Worm (Caenorhabditis elegans) whole organism, early embryonic: ENCODE results near the gene npl-10.

Experiments used
- B0310.2 ChIP-seq: sonication (generic microtip); optimal IDR thresholded peaks from 2 replicates; lab custom pipeline; 2016; ENCODE audit warnings: mild to moderate bottlenecking, missing genetic modification characterization, missing compliant biosample characterization
- F13C5.2 ChIP-seq: sonication (generic microtip); optimal IDR thresholded peaks from 2 replicates; lab custom pipeline; 2017; ENCODE audit warnings: mild to moderate bottlenecking, missing genetic modification characterization, inconsistent platforms, missing compliant biosample characterization
- aly-1 ChIP-seq: sonication (generic microtip); optimal IDR thresholded peaks from 2 replicates; lab custom pipeline; 2016; ENCODE audit warnings: missing genetic modification characterization, missing compliant biosample characterization
- ama-1 ChIP-seq: fragments of 150-350 bp; optimal IDR thresholded peaks from 2 replicates; lab custom pipeline; 2014
- ceh-13 ChIP-seq: fragments of 200-800 bp; sonication (Bioruptor generic); optimal IDR thresholded peaks from 2 replicates; lab custom pipeline; 2018; ENCODE audit warnings: mild to moderate bottlenecking, missing genetic modification characterization, missing compliant biosample characterization
- ceh-36 ChIP-seq: sonication (generic microtip); optimal IDR thresholded peaks from 2 replicates; lab custom pipeline; 2016; ENCODE audit warnings: missing genetic modification characterization, inconsistent platforms, missing compliant biosample characterization
- ets-7 ChIP-seq: sonication (generic microtip); optimal IDR thresholded peaks from 2 replicates; lab custom pipeline; 2016; ENCODE audit warnings: missing genotype, missing genetic modification characterization, missing compliant biosample characterization
- flt-1 ChIP-seq: fragments of 200-800 bp; sonication (Bioruptor generic); IDR thresholded peaks from 2 replicates; pipeline ENCODE4 v1.3.6; 2022; ENCODE audit warnings: missing genetic modification characterization, missing compliant biosample characterization
- hmbx-1 ChIP-seq: sonication (generic microtip); optimal IDR thresholded peaks from 2 replicates; lab custom pipeline; 2016; ENCODE audit warnings: mild to moderate bottlenecking, missing genetic modification characterization, missing compliant biosample characterization
- hmg-4 ChIP-seq: fragments of 200-800 bp; sonication (Bioruptor generic); optimal IDR thresholded peaks from 2 replicates; lab custom pipeline; 2018; ENCODE audit warnings: mild to moderate bottlenecking, missing genetic modification characterization, missing compliant biosample characterization
- hnd-1 ChIP-seq: sonication (generic microtip); optimal IDR thresholded peaks from 2 replicates; lab custom pipeline; 2016; ENCODE audit warnings: missing genetic modification characterization, missing compliant biosample characterization
- pes-1 ChIP-seq: fragments of 200-800 bp; sonication (Bioruptor generic); IDR thresholded peaks from 2 replicates; pipeline ENCODE4 v1.3.6; 2022; ENCODE audit warnings: missing genetic modification reagents, missing genetic modification characterization, missing compliant biosample characterization
- scrt-1 ChIP-seq: fragments of 200-800 bp; sonication (Bioruptor generic); IDR thresholded peaks from 2 replicates; pipeline ENCODE4 v1.3.6; 2022; ENCODE audit warnings: missing genetic modification characterization, missing compliant biosample characterization
- sea-1 ChIP-seq: fragments of 200-800 bp; sonication (Bioruptor generic); conservative IDR thresholded peaks from 2 replicates; pipeline ENCODE4 v1.3.6; 2022; ENCODE audit warnings: missing genetic modification characterization, missing compliant biosample characterization
- tbx-11 ChIP-seq: fragments of 200-800 bp; sonication (Bioruptor generic); IDR thresholded peaks from 2 replicates; pipeline ENCODE4 v1.3.6; 2022; ENCODE audit warnings: missing genetic modification characterization, missing compliant biosample characterization
- tbx-37 ChIP-seq: fragments of 200-800 bp; sonication (Bioruptor generic); conservative IDR thresholded peaks from 2 replicates; pipeline ENCODE4 v1.3.6; 2022; ENCODE audit warnings: missing genetic modification reagents, missing genetic modification characterization, missing compliant biosample characterization
- tra-4 ChIP-seq: sonication (generic microtip); optimal IDR thresholded peaks from 2 replicates; lab custom pipeline; 2017; ENCODE audit warnings: missing genetic modification characterization, missing compliant biosample characterization

Gene npl-10

DNA sequence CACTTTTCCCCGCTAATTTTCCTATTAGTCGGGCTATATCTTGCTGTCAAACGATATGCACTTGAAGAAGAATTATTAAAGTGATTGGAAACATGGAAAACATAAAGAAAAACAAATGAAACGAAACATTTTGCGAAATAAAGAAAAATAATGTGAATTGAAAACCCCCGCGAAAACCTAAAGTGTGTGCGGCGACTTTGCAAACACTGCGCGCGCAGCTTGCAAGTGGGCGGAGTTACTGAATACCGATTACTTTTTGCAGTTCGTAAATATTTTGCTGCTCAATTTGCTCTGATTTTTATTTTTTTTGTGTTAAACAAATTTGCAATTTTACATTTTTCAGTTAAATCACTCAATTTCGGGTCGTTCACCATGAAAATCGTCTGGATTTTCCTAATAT lies 19.1 kb downstream of the npl-10 start, which contains the start of gene ccdc-47:
TSS of gene ccdc-47 (plus strand) at position 344 of the 400 bp plus-strand sequence.
- TF ChIP-seq hnd-1 (tag; lab: Kevin White, UChicago) = peak; percentile 74
- TF ChIP-seq aly-1 (tag; lab: Kevin White, UChicago) = peak; percentile 75
- peak; percentile 67 for TF ChIP-seq ceh-13
- peak; percentile 5 for TF ChIP-seq tra-4
- peak; percentile 68; the same call in 1 of the 2 replicates for TF ChIP-seq tbx-37
- peak; percentile 15 for TF ChIP-seq B0310.2
- TF ChIP-seq pes-1 (GFP tag; lab: Robert Waterston, UW) = peak; percentile 87
- peak; percentile 86 for TF ChIP-seq scrt-1
- TF ChIP-seq hmbx-1 (tag; lab: Kevin White, UChicago) = no peak
- peak; percentile 81 for TF ChIP-seq tbx-11 (GFP tag; lab: Robert Waterston, UW)
- peak; percentile 82 for TF ChIP-seq hmg-4 (GFP tag; lab: Kevin White, UChicago)
- peak; percentile 75 for TF ChIP-seq flt-1 (GFP tag; lab: Robert Waterston, UW)
- peak; percentile 93 for TF ChIP-seq F13C5.2 (tag; lab: Kevin White, UChicago)
- no peak for TF ChIP-seq ama-1
- TF ChIP-seq sea-1 (GFP tag; lab: Robert Waterston, UW) = peak; percentile 88
- peak; percentile 84 for TF ChIP-seq ceh-36 (tag; lab: Kevin White, UChicago)
- TF ChIP-seq ets-7 = peak; percentile 57

DNA sequence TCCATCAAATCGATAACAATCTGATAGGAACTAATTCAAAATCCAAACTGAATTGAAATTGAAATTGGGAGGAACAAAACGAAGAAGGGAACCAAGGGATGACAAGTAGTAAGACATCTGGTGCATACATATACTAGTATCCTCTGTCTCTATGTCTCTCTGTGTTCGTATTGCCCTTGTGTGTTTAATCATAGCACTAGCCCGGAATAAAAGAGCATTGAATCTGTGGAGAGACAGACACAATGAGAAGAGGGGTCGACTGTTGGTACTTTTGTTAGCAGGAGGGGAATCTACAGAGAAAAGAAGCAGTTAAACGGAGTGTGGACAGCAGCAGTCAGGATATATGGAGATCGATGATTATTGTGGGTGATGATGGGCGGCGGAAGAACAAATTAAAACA lies 20.0 kb downstream of the npl-10 start:
- no peak for TF ChIP-seq tbx-11 (GFP tag; lab: Robert Waterston, UW)
- TF ChIP-seq F13C5.2 (tag; lab: Kevin White, UChicago) = no peak
- peak; percentile 32 for TF ChIP-seq hmg-4 (GFP tag; lab: Kevin White, UChicago)
- no peak for TF ChIP-seq flt-1 (GFP tag; lab: Robert Waterston, UW)
- no peak for TF ChIP-seq aly-1 (tag; lab: Kevin White, UChicago)
- no peak for TF ChIP-seq tra-4
- TF ChIP-seq ets-7 = no peak

DNA sequence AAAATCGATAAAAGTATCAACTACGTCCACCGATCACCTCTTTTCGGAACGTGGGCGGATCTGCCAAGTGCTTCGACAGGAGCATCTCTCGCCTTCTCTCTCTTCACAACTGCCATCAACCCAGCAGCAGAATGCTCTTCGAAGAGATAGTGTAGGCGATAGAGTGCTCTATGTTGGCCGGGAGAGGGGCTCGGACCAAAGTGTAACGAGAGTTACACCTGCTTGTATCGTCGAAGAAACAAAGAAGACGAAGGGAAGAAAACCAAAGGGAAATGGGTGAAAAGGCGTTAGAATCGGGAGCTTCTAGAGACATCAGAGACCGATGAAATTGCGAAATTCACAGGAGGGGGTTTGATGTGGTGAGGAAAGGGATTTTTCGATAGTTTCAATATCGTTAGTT lies 20.9 kb downstream of the npl-10 start:
- TF ChIP-seq aly-1 (tag; lab: Kevin White, UChicago) = peak; percentile 27
- TF ChIP-seq B0310.2 = no peak
- TF ChIP-seq pes-1 (GFP tag; lab: Robert Waterston, UW) = 0 out of 2 replicates have a peak, but pooled peaks have one; percentile 19

DNA sequence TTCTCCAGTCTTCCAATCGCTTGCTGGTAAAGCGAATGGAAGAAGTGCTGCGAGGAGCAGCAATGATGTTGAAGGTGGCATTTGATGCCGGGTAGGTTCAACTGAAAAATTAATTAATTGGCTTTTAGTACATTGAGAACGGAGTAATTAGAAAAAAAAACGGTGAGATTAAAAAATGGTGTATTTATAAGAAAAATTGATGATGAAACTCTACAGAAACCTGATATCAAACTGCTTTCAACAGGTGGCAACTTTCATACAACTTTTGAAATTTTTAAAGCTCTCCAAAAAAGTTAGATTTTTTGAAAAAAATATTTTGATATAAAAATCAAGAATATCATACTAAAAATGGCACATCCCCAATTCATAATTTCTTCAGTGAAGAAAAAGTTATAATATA lies 21.7 kb downstream of the npl-10 start, which contains the start of gene pat-3:
TSS of gene pat-3 (minus strand) at position 101 of the 400 bp plus-strand sequence.
- TF ChIP-seq tra-4 (no peak), sea-1 (GFP tag; lab: Robert Waterston, UW) (no peak), ets-7 (no peak), hmg-4 (GFP tag; lab: Kevin White, UChicago) (no peak), hnd-1 (tag; lab: Kevin White, UChicago) (no peak), flt-1 (GFP tag; lab: Robert Waterston, UW) (no peak), tbx-37 (no peak), ceh-36 (tag; lab: Kevin White, UChicago) (no peak), tbx-11 (GFP tag; lab: Robert Waterston, UW) (no peak)

DNA sequence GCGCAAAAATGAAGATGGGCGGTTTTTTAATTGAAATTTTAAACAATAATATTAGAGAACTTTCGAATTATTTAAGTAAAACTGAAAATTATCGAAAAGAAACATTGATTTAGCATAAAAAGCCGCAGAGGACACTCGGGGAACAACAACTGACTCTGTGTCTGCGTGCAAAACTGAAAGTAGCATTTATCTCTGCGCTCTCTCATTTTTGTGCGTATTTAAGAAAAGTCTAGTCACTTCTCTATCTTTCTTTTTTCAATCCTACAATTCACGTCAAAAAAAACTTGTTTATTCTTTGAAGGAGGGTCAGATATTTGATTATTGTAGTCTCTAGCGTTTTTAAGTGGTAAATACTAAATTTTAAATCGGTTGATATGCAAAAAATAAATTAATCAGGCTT lies 27.5 kb downstream of the npl-10 start:
- TF ChIP-seq flt-1 (GFP tag; lab: Robert Waterston, UW) = no peak
- no peak for TF ChIP-seq hnd-1 (tag; lab: Kevin White, UChicago)
- TF ChIP-seq scrt-1 = no peak
- TF ChIP-seq sea-1 (GFP tag; lab: Robert Waterston, UW) = no peak
- no peak for TF ChIP-seq ceh-13
- no peak for TF ChIP-seq tra-4
- TF ChIP-seq tbx-11 (GFP tag; lab: Robert Waterston, UW) = no peak
- TF ChIP-seq ama-1 = no peak
- no peak for TF ChIP-seq pes-1 (GFP tag; lab: Robert Waterston, UW)
- no peak for TF ChIP-seq hmg-4 (GFP tag; lab: Kevin White, UChicago)
- no peak for TF ChIP-seq aly-1 (tag; lab: Kevin White, UChicago)

DNA sequence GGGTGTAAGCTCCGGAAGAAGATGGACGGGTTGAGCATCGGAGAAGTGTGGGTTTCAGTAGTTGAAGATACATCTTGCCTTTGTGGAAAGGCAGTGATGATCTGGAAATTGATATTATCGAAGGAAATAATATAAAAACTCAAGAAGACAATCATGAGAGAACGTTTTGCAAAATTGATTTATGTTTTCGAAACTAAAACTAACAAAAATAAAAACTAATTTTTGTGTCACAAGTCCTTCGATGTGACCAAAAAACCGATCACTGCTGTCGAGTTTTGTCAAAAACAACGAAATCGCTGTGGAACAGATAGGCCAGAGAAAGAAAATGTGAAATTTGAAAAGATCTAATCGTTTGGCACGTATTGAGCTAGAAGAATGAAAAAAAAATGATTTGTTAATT lies 28.1 kb downstream of the npl-10 start, which contains the start of gene mmcm-1:
TSS of gene mmcm-1 (minus strand) at position 101 of the 400 bp plus-strand sequence.
- no peak for TF ChIP-seq tbx-37
- TF ChIP-seq hmg-4 (GFP tag; lab: Kevin White, UChicago) = no peak
- TF ChIP-seq ceh-13 = no peak
- TF ChIP-seq ceh-36 (tag; lab: Kevin White, UChicago) = no peak
- no peak for TF ChIP-seq tbx-11 (GFP tag; lab: Robert Waterston, UW)
- TF ChIP-seq pes-1 (GFP tag; lab: Robert Waterston, UW) = no peak
- no peak for TF ChIP-seq tra-4
- TF ChIP-seq ama-1 = no peak
- TF ChIP-seq flt-1 (GFP tag; lab: Robert Waterston, UW) = no peak
- no peak for TF ChIP-seq F13C5.2 (tag; lab: Kevin White, UChicago)
- no peak for TF ChIP-seq aly-1 (tag; lab: Kevin White, UChicago)
- no peak for TF ChIP-seq hnd-1 (tag; lab: Kevin White, UChicago)
- no peak for TF ChIP-seq B0310.2
- no peak for TF ChIP-seq scrt-1
- TF ChIP-seq ets-7 = no peak
- TF ChIP-seq hmbx-1 (tag; lab: Kevin White, UChicago) = no peak
- TF ChIP-seq sea-1 (GFP tag; lab: Robert Waterston, UW) = no peak

DNA sequence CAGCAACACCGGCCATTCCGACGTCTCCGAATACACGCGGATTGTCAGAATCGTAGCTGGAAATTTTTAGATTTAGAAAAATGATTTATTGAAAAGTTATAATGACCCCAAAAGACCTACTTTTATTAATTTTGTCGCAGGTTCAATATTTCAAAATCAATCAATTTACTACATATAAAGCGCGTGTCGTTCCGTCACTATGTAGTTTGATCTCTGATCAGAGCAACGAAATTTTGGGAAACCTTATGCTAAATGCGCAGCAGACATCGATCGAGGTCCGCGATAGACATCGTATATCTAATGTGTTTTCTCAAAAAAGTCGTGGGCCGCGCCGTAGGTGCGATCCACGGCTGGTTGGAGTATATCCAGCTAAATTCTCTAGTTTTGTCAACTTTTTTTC lies 29.2 kb downstream of the npl-10 start:
- no peak for TF ChIP-seq ets-7
- TF ChIP-seq ceh-36 (tag; lab: Kevin White, UChicago) = no peak
- no peak for TF ChIP-seq scrt-1
- no peak for TF ChIP-seq tra-4
- no peak for TF ChIP-seq hmbx-1 (tag; lab: Kevin White, UChicago)
- TF ChIP-seq sea-1 (GFP tag; lab: Robert Waterston, UW) = no peak
- TF ChIP-seq hnd-1 (tag; lab: Kevin White, UChicago) = no peak
- TF ChIP-seq tbx-37 = no peak
- TF ChIP-seq ama-1 = no peak
- no peak for TF ChIP-seq pes-1 (GFP tag; lab: Robert Waterston, UW)
- no peak for TF ChIP-seq B0310.2
- no peak for TF ChIP-seq tbx-11 (GFP tag; lab: Robert Waterston, UW)
- no peak for TF ChIP-seq F13C5.2 (tag; lab: Kevin White, UChicago)
- TF ChIP-seq ceh-13 = no peak
- TF ChIP-seq aly-1 (tag; lab: Kevin White, UChicago) = no peak
- no peak for TF ChIP-seq hmg-4 (GFP tag; lab: Kevin White, UChicago)
